Fruit fly (Drosophila melanogaster) whole organism, pupa: ENCODE measurements around the gene capu.

Source experiments
- CG10348 ChIP-seq: fragments of 200-800 bp; sonication (Bioruptor generic); IDR thresholded peaks from 2 replicates; pipeline ENCODE4 v1.3.6; 2022; ENCODE audit warnings: missing biosample characterization, missing genetic modification characterization
- CG12605 ChIP-seq: fragments of 200-800 bp; sonication (Bioruptor generic); IDR thresholded peaks from 2 replicates; pipeline ENCODE4 v1.3.6; 2022; ENCODE audit warnings: missing biosample characterization, missing genetic modification characterization
- CG13204 ChIP-seq: fragments of 200-800 bp; sonication (Bioruptor generic); optimal IDR thresholded peaks from 2 replicates; lab custom pipeline; 2018; ENCODE audit warnings: missing biosample characterization, mild to moderate bottlenecking, missing genetic modification characterization, moderate library complexity
- CG14655 ChIP-seq: fragments of 200-800 bp; sonication (Bioruptor generic); optimal IDR thresholded peaks from 3 replicates; lab custom pipeline; 2017; ENCODE audit warnings: mild to moderate bottlenecking, missing biosample characterization, missing genetic modification reagents, missing genetic modification characterization
- CG15710 ChIP-seq: fragments of 200-800 bp; sonication (Bioruptor generic); optimal IDR thresholded peaks from 2 replicates; lab custom pipeline; 2018; ENCODE audit warnings: missing biosample characterization, mild to moderate bottlenecking, missing genetic modification characterization, moderate library complexity
- CG17806 ChIP-seq: fragments of 200-800 bp; sonication (Bioruptor generic); optimal IDR thresholded peaks from 2 replicates; lab custom pipeline; 2018; ENCODE audit warnings: missing biosample characterization, mild to moderate bottlenecking, missing genetic modification characterization, moderate library complexity
- CG32121 ChIP-seq: fragments of 200-800 bp; sonication (Bioruptor generic); IDR thresholded peaks from 2 replicates; pipeline ENCODE4 v1.3.6; 2022; ENCODE audit warnings: missing biosample characterization, missing genetic modification characterization
- CG34367 ChIP-seq: fragments of 200-800 bp; sonication (Bioruptor generic); optimal IDR thresholded peaks from 2 replicates; lab custom pipeline; 2018; ENCODE audit warnings: missing biosample characterization, mild to moderate bottlenecking, missing genetic modification characterization
- CG4496 ChIP-seq: fragments of 200-800 bp; sonication (Bioruptor generic); IDR thresholded peaks from 3 replicates; pipeline ENCODE4 v1.3.6; 2022; ENCODE audit warnings: missing biosample characterization, missing genetic modification characterization
- CG8159 ChIP-seq: fragments of 200-800 bp; sonication (Bioruptor generic); optimal IDR thresholded peaks from 3 replicates; lab custom pipeline; 2018; ENCODE audit warnings: missing biosample characterization, mild to moderate bottlenecking, missing genetic modification characterization, moderate library complexity
- CG8301 ChIP-seq: fragments of 200-800 bp; sonication (Bioruptor generic); optimal IDR thresholded peaks from 2 replicates; lab custom pipeline; 2018; ENCODE audit warnings: missing biosample characterization, mild to moderate bottlenecking, missing genetic modification characterization
- CG9948 ChIP-seq: fragments of 200-800 bp; sonication (Bioruptor generic); optimal IDR thresholded peaks from 2 replicates; lab custom pipeline; 2018; ENCODE audit warnings: missing biosample characterization, mild to moderate bottlenecking, missing genetic modification characterization, moderate library complexity
- D1 ChIP-seq: fragments of 200-800 bp; sonication (Bioruptor generic); optimal IDR thresholded peaks from 2 replicates; lab custom pipeline; 2018; ENCODE audit warnings: missing biosample characterization, mild to moderate bottlenecking, missing genetic modification characterization, moderate library complexity
- EcR ChIP-seq: fragments of 200-800 bp; sonication (Bioruptor generic); optimal IDR thresholded peaks from 3 replicates; lab custom pipeline; 2019; ENCODE audit warnings: missing biosample characterization, missing genetic modification characterization, mild to moderate bottlenecking, moderate library complexity, missing genetic modification reagents
- Ets98B ChIP-seq: fragments of 200-800 bp; sonication (Bioruptor generic); IDR thresholded peaks from 2 replicates; pipeline ENCODE4 v1.3.6; 2022; ENCODE audit warnings: missing biosample characterization, missing genetic modification characterization
- Pif1A ChIP-seq: fragments of 200-800 bp; sonication (Bioruptor generic); optimal IDR thresholded peaks from 3 replicates; lab custom pipeline; 2016; ENCODE audit warnings: missing biosample characterization, missing genetic modification characterization
- Pif1B ChIP-seq: fragments of 200-800 bp; sonication (Bioruptor generic); optimal IDR thresholded peaks from 3 replicates; lab custom pipeline; 2016; ENCODE audit warnings: missing biosample characterization, missing genetic modification characterization
- Snoo ChIP-seq: fragments of 200-800 bp; sonication (Bioruptor generic); optimal IDR thresholded peaks from 3 replicates; lab custom pipeline; 2017; ENCODE audit warnings: missing biosample characterization, mild to moderate bottlenecking, missing genetic modification characterization, inconsistent platforms
- fd96Ca ChIP-seq: fragments of 200-800 bp; sonication (Bioruptor generic); IDR thresholded peaks from 3 replicates; pipeline ENCODE4 v1.3.6; 2022; ENCODE audit warnings: missing biosample characterization, missing genetic modification characterization
- gl ChIP-seq: fragments of 200-800 bp; sonication (Bioruptor generic); optimal IDR thresholded peaks from 2 replicates; lab custom pipeline; 2018; ENCODE audit warnings: missing biosample characterization, mild to moderate bottlenecking, missing genetic modification characterization
- rn ChIP-seq: fragments of 200-800 bp; sonication (Bioruptor generic); IDR thresholded peaks from 2 replicates; pipeline ENCODE4 v1.3.6; 2022; ENCODE audit warnings: missing biosample characterization, missing genetic modification characterization

capu gene

dm6 chr2L:3872283-3872682, 30.4 kb downstream of the capu start, which contains the start of gene CG31957:
TSS of gene CG31957 (minus strand) at chr2L:3872458.
- no peak for TF ChIP-seq CG12605
- TF ChIP-seq CG34367 (tag; lab: Kevin White, UChicago) = no peak
- TF ChIP-seq fd96Ca (GFP tag; lab: Robert Waterston, UW) = no peak
- TF ChIP-seq Pif1A (GFP tag; lab: Kevin White, UChicago) = no peak
- TF ChIP-seq Snoo (tag; lab: Kevin White, UChicago) = no peak
- TF ChIP-seq Ets98B = 0 out of 2 replicates have a peak, but pooled peaks have one; percentile 12
- TF ChIP-seq CG4496 = 0 out of 3 replicates have a peak, but pooled peaks have one; percentile 9
- TF ChIP-seq, all 21 proteins: peak for 2

dm6 chr2L:3867474-3868082, 35.1 kb downstream of the capu start, which contains the start of gene Cep97:
TSS of gene Cep97 (plus strand) at chr2L:3867697.
- TF ChIP-seq CG13204 (GFP tag; lab: Kevin White, UChicago) (no peak), fd96Ca (GFP tag; lab: Robert Waterston, UW) (no peak), CG34367 (tag; lab: Kevin White, UChicago) (no peak), rn (no peak)
- TF ChIP-seq, all 21 proteins: peak for 0

DNA sequence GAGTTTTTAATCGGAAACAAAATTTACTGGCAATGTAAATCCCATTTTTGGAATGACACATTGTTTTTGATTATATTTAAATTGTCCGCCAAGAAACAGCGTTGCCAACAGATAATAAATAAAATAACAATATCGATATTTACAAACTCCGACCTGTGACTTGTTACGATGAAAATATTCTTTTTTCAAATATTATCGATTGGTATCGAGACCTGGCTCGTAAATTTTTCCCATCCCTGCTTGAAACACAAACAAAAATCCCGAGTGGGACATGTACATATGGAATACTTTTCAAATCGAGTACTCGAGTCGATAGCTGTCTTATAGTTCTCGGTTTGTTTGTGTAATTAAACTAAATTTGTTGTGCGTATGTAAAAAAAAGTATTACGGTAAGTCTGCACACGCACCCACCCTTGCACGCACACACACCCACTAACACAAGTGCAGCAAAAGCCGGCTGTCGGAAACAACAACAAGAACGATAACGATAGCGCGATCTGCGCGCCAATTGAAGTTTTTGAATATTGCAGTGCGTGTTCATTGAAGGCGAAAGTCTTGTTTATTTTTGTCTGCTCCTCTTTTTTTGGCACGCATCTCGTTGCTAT, 40.1 kb downstream of the capu start, which contains the start of gene TTLL4B:
Gene TTLL4B (plus strand): TSS at position 232 of the 605 bp plus-strand sequence.
- TF ChIP-seq CG14655 (GFP tag; lab: Kevin White, UChicago) = no peak
- peak; percentile 28; the same call in 1 of the 3 replicates for TF ChIP-seq CG4496
- TF ChIP-seq, all 21 proteins: peak for 1

- TF ChIP-seq D1 (tag; lab: Kevin White, UChicago) = no peak
- peak; percentile 76 for TF ChIP-seq CG8159 (tag; lab: Kevin White, UChicago)
- peak; percentile 65 for TF ChIP-seq CG17806 (tag; lab: Kevin White, UChicago)
- peak; percentile 69 for TF ChIP-seq CG9948 (tag; lab: Kevin White, UChicago)
- peak; percentile 53 for TF ChIP-seq CG34367 (tag; lab: Kevin White, UChicago)
- peak; percentile 82 for TF ChIP-seq CG15710
- TF ChIP-seq CG10348 (GFP tag; lab: Robert Waterston, UW) = no peak
These were observed 41.3 kb downstream of the capu start for dm6 chr2L:3861388-3861787.

- TF ChIP-seq CG17806 (tag; lab: Kevin White, UChicago) = peak; percentile 28
- peak; percentile 47; the same call in 1 of the 3 replicates for TF ChIP-seq fd96Ca (GFP tag; lab: Robert Waterston, UW)
- no peak for TF ChIP-seq EcR
- TF ChIP-seq rn = no peak
- TF ChIP-seq Pif1B (GFP tag; lab: Kevin White, UChicago) = peak; percentile 41
- TF ChIP-seq gl (tag; lab: Kevin White, UChicago) = no peak
- TF ChIP-seq Ets98B = peak; percentile 74
- no peak for TF ChIP-seq D1 (tag; lab: Kevin White, UChicago)
- TF ChIP-seq CG9948 (tag; lab: Kevin White, UChicago) = peak; percentile 52
- TF ChIP-seq CG15710 = peak; percentile 38
- peak; percentile 42 for TF ChIP-seq CG8159 (tag; lab: Kevin White, UChicago)
- peak; percentile 69 for TF ChIP-seq CG8301 (tag; lab: Kevin White, UChicago)
- peak; percentile 27 for TF ChIP-seq Snoo (tag; lab: Kevin White, UChicago)
- peak; percentile 46 for TF ChIP-seq Pif1A (GFP tag; lab: Kevin White, UChicago)
- no peak for TF ChIP-seq CG13204 (GFP tag; lab: Kevin White, UChicago)
- TF ChIP-seq CG12605 = peak; percentile 37; the same call in 1 of the 2 replicates
- TF ChIP-seq CG4496 = 0 out of 3 replicates have a peak, but pooled peaks have one; percentile 58
- TF ChIP-seq CG34367 (tag; lab: Kevin White, UChicago) = peak; percentile 29
- peak; percentile 63 for TF ChIP-seq CG32121
- no peak for TF ChIP-seq CG14655 (GFP tag; lab: Kevin White, UChicago)
- TF ChIP-seq CG10348 (GFP tag; lab: Robert Waterston, UW) = no peak
These were observed 44.5 kb downstream of the capu start for dm6 chr2L:3858118-3858517.

dm6 chr2L:3856372-3856771, 46.3 kb downstream of the capu start:
- TF ChIP-seq CG8301 (tag; lab: Kevin White, UChicago) (no peak), CG10348 (GFP tag; lab: Robert Waterston, UW) (no peak), CG15710 (peak; percentile 37), Pif1A (GFP tag; lab: Kevin White, UChicago) (peak; percentile 44), CG14655 (GFP tag; lab: Kevin White, UChicago) (peak; percentile 27), Snoo (tag; lab: Kevin White, UChicago) (peak; percentile 35), CG9948 (tag; lab: Kevin White, UChicago) (peak; percentile 28), CG34367 (tag; lab: Kevin White, UChicago) (peak; percentile 23), CG12605 (no peak), Pif1B (GFP tag; lab: Kevin White, UChicago) (peak; percentile 22), EcR (no peak), D1 (tag; lab: Kevin White, UChicago) (no peak), CG17806 (tag; lab: Kevin White, UChicago) (peak; percentile 32), CG8159 (tag; lab: Kevin White, UChicago) (peak; percentile 49)
